Worm (Caenorhabditis elegans) whole organism, L4/young adult: ENCODE results near the gene nas-21.
"Not testable (repeated sequence)": the region's sequence is repeated elsewhere in the genome, so short reads cannot be mapped to it uniquely, and the experiment has no call there.

Experiments
- W03F9.2 ChIP-seq: fragments of 150-350 bp; optimal IDR thresholded peaks from 2 replicates; lab custom pipeline; 2014; ENCODE audit warnings: missing biosample characterization, missing genetic modification characterization
- dao-5 ChIP-seq: sonication (generic microtip); optimal IDR thresholded peaks from 2 replicates; lab custom pipeline; 2016; ENCODE audit warnings: missing genotype, missing genetic modification characterization, moderate library complexity, missing compliant biosample characterization
- him-1 ChIP-seq: sonication (generic microtip); optimal IDR thresholded peaks from 2 replicates; lab custom pipeline; 2016; ENCODE audit warnings: missing genotype, missing genetic modification reagents, missing genetic modification characterization, missing compliant biosample characterization

The nas-21 gene

ce11 chrV:11459255-11459654, 13.1 kb upstream of the nas-21 start, which contains the start of gene T11F9.1:
T11F9.1 (plus strand) TSS chrV:11459555.
- TF ChIP-seq W03F9.2 (tag; lab: Kevin White, UChicago) (no peak), dao-5 (no peak), him-1 (tag; lab: Kevin White, UChicago) (no peak)

ce11 chrV:11462963-11463453, 9.4 kb upstream of the nas-21 start, which contains the start of gene zipt-16:
zipt-16 (plus strand) TSS chrV:11463013.
- TF ChIP-seq him-1 (tag; lab: Kevin White, UChicago) (no peak), W03F9.2 (tag; lab: Kevin White, UChicago) (no peak), dao-5 (no peak)

- TF ChIP-seq him-1 (tag; lab: Kevin White, UChicago) (no peak), W03F9.2 (tag; lab: Kevin White, UChicago) (no peak), dao-5 (no peak)
Measured at ce11 chrV:11470210-11470713, 2.1 kb upstream of the nas-21 start, which contains the start of gene aat-6. aat-6 (minus strand) TSS chrV:11470663.

- TF ChIP-seq W03F9.2 (tag; lab: Kevin White, UChicago) (no peak), dao-5 (no peak), him-1 (tag; lab: Kevin White, UChicago) (no peak)
Measured at ce11 chrV:11474399-11474798, 2.0 kb downstream of the nas-21 start, which contains the start of gene nas-22. nas-22 (plus strand) TSS chrV:11474699.

- not testable (repeated sequence) for TF ChIP-seq dao-5; W03F9.2 (tag; lab: Kevin White, UChicago); him-1 (tag; lab: Kevin White, UChicago)
Measured at ce11 chrV:11475638-11476037, 3.3 kb downstream of the nas-21 start, which contains the start of gene T11F9.7. T11F9.7 (plus strand) TSS chrV:11475938.

- TF ChIP-seq W03F9.2 (tag; lab: Kevin White, UChicago) (no peak), dao-5 (no peak), him-1 (tag; lab: Kevin White, UChicago) (no peak)
Measured at ce11 chrV:11479406-11479805, 7.0 kb downstream of the nas-21 start, which contains the start of gene T11F9.22. T11F9.22 (plus strand) TSS chrV:11479706.

- not testable (repeated sequence) for TF ChIP-seq W03F9.2 (tag; lab: Kevin White, UChicago); him-1 (tag; lab: Kevin White, UChicago); dao-5
Measured at ce11 chrV:11480734-11481133, 8.4 kb downstream of the nas-21 start, which contains the start of gene T11F9.14. T11F9.14 (minus strand) TSS chrV:11480834.

ce11 chrV:11483580-11484092, 11.3 kb downstream of the nas-21 start, which contains the start of gene col-157:
col-157 (plus strand) TSS chrV:11484042.
- TF ChIP-seq W03F9.2 (tag; lab: Kevin White, UChicago); him-1 (tag; lab: Kevin White, UChicago); dao-5: not testable (repeated sequence)

ce11 chrV:11484404-11484803, 12.0 kb downstream of the nas-21 start:
- TF ChIP-seq W03F9.2 (tag; lab: Kevin White, UChicago) = no peak
- TF ChIP-seq dao-5 = no peak
- no peak for TF ChIP-seq him-1 (tag; lab: Kevin White, UChicago)

- no peak for TF ChIP-seq W03F9.2 (tag; lab: Kevin White, UChicago)
- no peak for TF ChIP-seq him-1 (tag; lab: Kevin White, UChicago)
- no peak for TF ChIP-seq dao-5
Measured at ce11 chrV:11485558-11485957, 13.2 kb downstream of the nas-21 start, which contains the start of gene srh-1. srh-1 (plus strand) TSS chrV:11485858.

ce11 chrV:11486680-11487079, 14.3 kb downstream of the nas-21 start, which contains the start of gene T11F9.10:
T11F9.10 (plus strand) TSS chrV:11486980.
- TF ChIP-seq W03F9.2 (tag; lab: Kevin White, UChicago) (no peak), him-1 (tag; lab: Kevin White, UChicago) (no peak), dao-5 (no peak)

- no peak for TF ChIP-seq W03F9.2 (tag; lab: Kevin White, UChicago)
Measured at ce11 chrV:11488288-11488687, 15.9 kb downstream of the nas-21 start.

ce11 chrV:11490382-11490781, 18.0 kb downstream of the nas-21 start, which contains the start of gene dhs-19:
dhs-19 (minus strand) TSS chrV:11490482.
- TF ChIP-seq dao-5 (no peak), him-1 (tag; lab: Kevin White, UChicago) (no peak), W03F9.2 (tag; lab: Kevin White, UChicago) (no peak)

ce11 chrV:11492456-11492855, 20.1 kb downstream of the nas-21 start, which contains the start of gene T11F9.21:
T11F9.21 (plus strand) TSS chrV:11492756.
- TF ChIP-seq dao-5 = no peak
- TF ChIP-seq him-1 (tag; lab: Kevin White, UChicago) = no peak
- TF ChIP-seq W03F9.2 (tag; lab: Kevin White, UChicago) = no peak
